Fruit fly (Drosophila melanogaster): ENCODE measurements around the gene Hsp67Bc.

The Hsp67Bc gene

DNA sequence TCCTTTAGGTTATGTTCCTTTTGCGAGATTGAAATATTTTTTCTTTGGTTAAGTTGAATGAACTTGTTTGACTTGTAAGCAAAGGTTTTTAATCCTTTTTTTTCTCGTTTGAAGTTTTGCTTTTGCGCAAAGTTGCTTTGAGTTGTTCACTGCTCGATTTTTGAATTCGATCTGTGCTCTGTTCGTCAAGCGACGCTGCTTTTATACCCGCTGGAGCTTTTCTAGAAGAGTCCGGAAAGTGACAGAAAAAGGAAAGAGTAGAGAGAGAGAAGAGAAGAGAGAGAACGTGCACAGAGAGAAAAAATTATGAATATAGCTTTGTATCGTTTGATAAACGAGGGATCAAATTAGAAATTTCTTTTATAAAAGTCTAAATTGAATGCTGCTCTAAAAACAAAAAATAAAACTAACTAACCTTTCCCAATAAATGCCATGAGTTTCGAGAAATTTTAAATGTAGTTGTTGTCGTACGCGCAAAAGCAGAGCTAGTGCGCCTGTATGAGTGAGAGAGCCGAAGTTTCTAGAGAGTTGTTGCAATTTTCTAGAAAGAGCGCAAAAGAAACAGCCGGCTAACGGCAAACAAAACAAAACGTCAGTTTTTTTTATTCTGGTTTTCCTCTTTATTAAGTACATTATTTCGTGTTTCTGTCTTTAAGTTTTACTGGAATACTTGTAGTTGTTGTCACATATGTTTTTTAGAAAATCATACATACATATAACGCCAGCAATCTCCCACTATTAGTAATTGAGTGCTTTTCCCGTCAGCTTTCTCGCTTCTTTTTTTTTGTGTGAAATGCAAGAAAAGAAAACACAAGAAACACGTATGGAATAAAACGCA lies 5.1 kb upstream of the Hsp67Bc start, which contains the start of gene Hsp26 (continued):
- TF ChIP-seq insv (GFP tag; optimal IDR thresholded peaks at IDR 0.05) (no peak), wek (GFP tag; optimal IDR thresholded peaks at IDR 0.05) (peak; percentile 26), nerfin-1 (tag; optimal IDR thresholded peaks at IDR 0.05) (peak; percentile 70), Ptx1 (GFP tag; IDR thresholded peaks at IDR 0.05) (peak; percentile 87), pum (GFP tag; optimal IDR thresholded peaks at IDR 0.05) (peak; percentile 81), CG13775 (GFP tag; optimal IDR thresholded peaks at IDR 0.05) (peak; percentile 73), Doc2 (GFP tag; IDR thresholded peaks at IDR 0.05) (no peak), h (optimal IDR thresholded peaks at IDR 0.05) (no peak), CG10209 (GFP tag; optimal IDR thresholded peaks at IDR 0.05) (peak; percentile 80), CG15073 (GFP tag; optimal IDR thresholded peaks at IDR 0.05) (peak; percentile 24), CG17802 (tag; optimal IDR thresholded peaks at IDR 0.05) (peak; percentile 27), B-H1 (GFP tag; IDR thresholded peaks at IDR 0.05) (peak; percentile 69), jigr1 (GFP tag; IDR thresholded peaks at IDR 0.05) (0 out of 3 replicates have a peak, but pooled peaks have one; percentile 9), jumu (GFP tag; optimal IDR thresholded peaks at IDR 0.05) (peak; percentile 74), grn (GFP tag; optimal IDR thresholded peaks at IDR 0.05) (peak; percentile 18), Six4 (GFP tag; optimal IDR thresholded peaks at IDR 0.05) (peak; percentile 69), CG11085 (GFP tag; IDR thresholded peaks at IDR 0.05) (0 out of 2 replicates have a peak, but pooled peaks have one; percentile 23), phol (tag; optimal IDR thresholded peaks at IDR 0.05) (peak; percentile 75), bbx (GFP tag; IDR thresholded peaks at IDR 0.05; ENCODE audit: partially characterized antibody) (no peak; the same call in 1 of the 2 replicates), trh (GFP tag; optimal IDR thresholded peaks at IDR 0.05) (peak; percentile 48), CG10979 (tag; optimal IDR thresholded peaks at IDR 0.05) (peak; percentile 82), ERR (GFP tag; optimal IDR thresholded peaks at IDR 0.05) (peak; percentile 42), ftz-f1 (GFP tag; optimal IDR thresholded peaks at IDR 0.05) (no peak), nmo (GFP tag; optimal IDR thresholded peaks at IDR 0.05) (peak; percentile 85), en (GFP tag; optimal IDR thresholded peaks at IDR 0.05) (peak; percentile 88), CG32532 (GFP tag; IDR thresholded peaks at IDR 0.05) (peak; percentile 90), NC2α (GFP tag; optimal IDR thresholded peaks at IDR 0.05) (peak; percentile 73), Scr (GFP tag; IDR thresholded peaks at IDR 0.05; ENCODE audit: partially characterized antibody) (no peak), Sox100B (GFP tag; optimal IDR thresholded peaks at IDR 0.05) (peak; percentile 67), tap (tag; optimal IDR thresholded peaks at IDR 0.05) (peak; percentile 71), Ets65A (GFP tag) (peak; percentile 91), zen (tag; optimal IDR thresholded peaks at IDR 0.05) (peak; percentile 24), HLHmδ (GFP tag; optimal IDR thresholded peaks at IDR 0.05) (no peak), crp (GFP tag; optimal IDR thresholded peaks at IDR 0.05) (peak; percentile 8 to 31), CG11093 (GFP tag; IDR thresholded peaks at IDR 0.05) (peak; percentile 64; the same call in 2 of the 3 replicates), otp (GFP tag; IDR thresholded peaks at IDR 0.05) (peak; percentile 75; the same call in 2 of the 3 replicates), CG6689 (GFP tag; IDR thresholded peaks at IDR 0.05) (peak; percentile 83), Usf (GFP tag; optimal IDR thresholded peaks at IDR 0.05) (no peak), oc (tag; optimal IDR thresholded peaks at IDR 0.05) (peak; percentile 86), H15 (GFP tag; IDR thresholded peaks at IDR 0.05) (no peak), CG11456 (GFP tag; IDR thresholded peaks at IDR 0.05) (peak; percentile 61; the same call in 1 of the 3 replicates), lmd (GFP tag; IDR thresholded peaks at IDR 0.05) (peak; percentile 77), zf30C (GFP tag; optimal IDR thresholded peaks at IDR 0.05) (peak; percentile 90), ab (GFP tag; optimal IDR thresholded peaks at IDR 0.05) (no peak), CG10366 (GFP tag; IDR thresholded peaks at IDR 0.05) (peak; percentile 87), nau (GFP tag; optimal IDR thresholded peaks at IDR 0.05) (peak; percentile 87), slbo (GFP tag; IDR thresholded peaks at IDR 0.05) (peak; percentile 85), Dek (tag; optimal IDR thresholded peaks at IDR 0.05) (peak; percentile 70), gsb (GFP tag; IDR thresholded peaks at IDR 0.05) (peak; percentile 65)

Measured in whole organism, embryonic.